Worm (Caenorhabditis elegans): ENCODE data around the gene pros-1.

pros-1 gene

ce11 chrIII:8085355-8085754 is 18.3 kb downstream of the pros-1 start, which contains the start of the genes K06H7.7 and grp-1:
Gene K06H7.7, minus strand, starts transcription at chrIII:8085475.
Gene grp-1, plus strand, starts transcription at chrIII:8085705.
- TF ChIP-seq unc-55 (GFP tag; optimal IDR thresholded peaks at IDR 0.05) (peak; percentile 12), ceh-6 (GFP tag; optimal IDR thresholded peaks at IDR 0.05) (no peak), ceh-30 (tag; optimal IDR thresholded peaks at IDR 0.05) (peak; percentile 25), nfya-1 (tag; optimal IDR thresholded peaks at IDR 0.05) (peak; percentile 37), unc-42 (tag; optimal IDR thresholded peaks at IDR 0.05) (peak; percentile 24), pax-1 (tag; optimal IDR thresholded peaks at IDR 0.05) (no peak), ztf-16 (tag; optimal IDR thresholded peaks at IDR 0.05) (no peak), dmd-4 (tag; optimal IDR thresholded peaks at IDR 0.05; ENCODE audit: borderline replicate concordance) (no peak), pros-1 (tag; optimal IDR thresholded peaks at IDR 0.05) (peak; percentile 98)

ce11 chrIII:8088235-8088634 is 21.1 kb downstream of the pros-1 start, which contains the start of gene vms-1:
Gene vms-1, plus strand, starts transcription at chrIII:8088535.
- no peak for TF ChIP-seq syd-9 (tag; optimal IDR thresholded peaks at IDR 0.05)
- TF ChIP-seq ama-1 (optimal IDR thresholded peaks at IDR 0.05): no peak
- no peak for TF ChIP-seq ceh-18 (tag; optimal IDR thresholded peaks at IDR 0.05)
- TF ChIP-seq eyg-1 (tag; optimal IDR thresholded peaks at IDR 0.05): no peak
- no peak for TF ChIP-seq ceh-31 (tag; optimal IDR thresholded peaks at IDR 0.05)
- no peak for TF ChIP-seq ets-4 (tag; optimal IDR thresholded peaks at IDR 0.05)
- no peak for TF ChIP-seq pax-1 (tag; optimal IDR thresholded peaks at IDR 0.05)

- TF ChIP-seq syd-9 (tag; optimal IDR thresholded peaks at IDR 0.05) (no peak), K02D7.2 (tag; optimal IDR thresholded peaks at IDR 0.05) (no peak), ceh-19 (GFP tag; optimal IDR thresholded peaks at IDR 0.05) (no peak), ztf-16 (tag; optimal IDR thresholded peaks at IDR 0.05) (no peak), elt-4 (tag; optimal IDR thresholded peaks at IDR 0.05) (no peak), ceh-34 (tag; optimal IDR thresholded peaks at IDR 0.05) (no peak)
These were observed 24.3 kb downstream of the pros-1 start, which contains the start of gene idi-1 for ce11 chrIII:8091408-8091807. Gene idi-1, plus strand, starts transcription at chrIII:8091708.

- TF ChIP-seq hlh-13 (GFP tag; optimal IDR thresholded peaks at IDR 0.05): no peak
- TF ChIP-seq ceh-31 (tag; optimal IDR thresholded peaks at IDR 0.05): peak; percentile 48
- TF ChIP-seq rnt-1 (tag; optimal IDR thresholded peaks at IDR 0.05): no peak
- no peak for TF ChIP-seq sox-4 (tag; optimal IDR thresholded peaks at IDR 0.05)
- TF ChIP-seq elt-2 (tag; optimal IDR thresholded peaks at IDR 0.05): peak; percentile 22
- peak; percentile 95 for TF ChIP-seq unc-42 (tag; optimal IDR thresholded peaks at IDR 0.05)
- peak; percentile 27 for TF ChIP-seq tbx-2 (tag; optimal IDR thresholded peaks at IDR 0.05)
- no peak for TF ChIP-seq sdc-2 (tag; optimal IDR thresholded peaks at IDR 0.05)
- TF ChIP-seq ceh-14 (tag; optimal IDR thresholded peaks at IDR 0.05): no peak
- no peak for TF ChIP-seq mec-3 (tag; optimal IDR thresholded peaks at IDR 0.05; ENCODE audit: borderline replicate concordance)
- peak; percentile 93 for TF ChIP-seq hlh-30 (tag; optimal IDR thresholded peaks at IDR 0.05; ENCODE audit: insufficient read depth)
- TF ChIP-seq pha-2 (tag; optimal IDR thresholded peaks at IDR 0.05): peak; percentile 22
- TF ChIP-seq ceh-18 (tag; optimal IDR thresholded peaks at IDR 0.05): peak; percentile 57
- no peak for TF ChIP-seq dve-1 (tag; optimal IDR thresholded peaks at IDR 0.05)
- TF ChIP-seq hlh-8 (tag; optimal IDR thresholded peaks at IDR 0.05): no peak
- TF ChIP-seq dmd-4 (tag; optimal IDR thresholded peaks at IDR 0.05; ENCODE audit: borderline replicate concordance): no peak
- no peak for TF ChIP-seq ztf-16 (tag; optimal IDR thresholded peaks at IDR 0.05)
- TF ChIP-seq unc-55 (GFP tag; optimal IDR thresholded peaks at IDR 0.05): peak; percentile 43
- TF ChIP-seq nfya-1 (tag; optimal IDR thresholded peaks at IDR 0.05): peak; percentile 53
- no peak for TF ChIP-seq T23F11.4 (GFP tag; optimal IDR thresholded peaks at IDR 0.05)
- TF ChIP-seq che-1 (tag; optimal IDR thresholded peaks at IDR 0.05): no peak
These were observed 26.1 kb downstream of the pros-1 start, which contains the start of gene K06H7.2 for ce11 chrIII:8093079-8093623. Gene K06H7.2, plus strand, starts transcription at chrIII:8093573.

- no peak for TF ChIP-seq lin-11 (tag; optimal IDR thresholded peaks at IDR 0.05)
- no peak for TF ChIP-seq lim-6 (tag; optimal IDR thresholded peaks at IDR 0.05)
- TF ChIP-seq mec-3 (tag; optimal IDR thresholded peaks at IDR 0.05; ENCODE audit: borderline replicate concordance): no peak
- TF ChIP-seq ama-1 (optimal IDR thresholded peaks at IDR 0.05): no peak
- TF ChIP-seq sdc-2 (tag; optimal IDR thresholded peaks at IDR 0.05): no peak
- no peak for TF ChIP-seq pha-2 (tag; optimal IDR thresholded peaks at IDR 0.05)
- TF ChIP-seq hlh-6 (tag; optimal IDR thresholded peaks at IDR 0.05): no peak
- TF ChIP-seq ceh-6 (GFP tag; optimal IDR thresholded peaks at IDR 0.05): no peak
- no peak for TF ChIP-seq gmeb-2 (tag; optimal IDR thresholded peaks at IDR 0.05)
- TF ChIP-seq K09A11.1 (tag; optimal IDR thresholded peaks at IDR 0.05; ENCODE audit: insufficient read depth): no peak
These were observed 31.0 kb downstream of the pros-1 start, which contains the start of gene K06H7.8 for ce11 chrIII:8098116-8098515. Gene K06H7.8, minus strand, starts transcription at chrIII:8098216.

Data from whole organism, late embryonic.